Worm (Caenorhabditis elegans) whole organism, mixed stage, embryonic: Measurements from ENCODE around the gene C07C7.3.

Source experiments
- ceh-43 ChIP-seq: fragments of 200-800 bp; sonication (Bioruptor generic); optimal IDR thresholded peaks from 2 replicates; lab custom pipeline; 2018; ENCODE audit warnings: mild to moderate bottlenecking, missing genetic modification characterization, moderate library complexity, missing compliant biosample characterization
- ces-1 ChIP-seq: fragments of 150-350 bp; optimal IDR thresholded peaks from 2 replicates; lab custom pipeline; 2014; ENCODE audit warnings: missing biosample characterization, missing genetic modification reagents, missing genetic modification characterization
- lin-13 ChIP-seq: fragments of 150-350 bp; optimal IDR thresholded peaks from 2 replicates; lab custom pipeline; 2014; ENCODE audit warnings: missing biosample characterization, missing genetic modification characterization
- lin-32 ChIP-seq: fragments of 200-800 bp; sonication (Bioruptor generic); optimal IDR thresholded peaks from 2 replicates; lab custom pipeline; 2018; ENCODE audit warnings: mild to moderate bottlenecking, missing genetic modification characterization, missing compliant biosample characterization
- snpc-4 ChIP-seq: fragments of 150-350 bp; optimal IDR thresholded peaks from 2 replicates; lab custom pipeline; 2014; ENCODE audit warnings: missing biosample characterization, missing genetic modification characterization

- TF ChIP-seq ceh-43 (GFP tag; lab: Kevin White, UChicago): no peak
- no peak for TF ChIP-seq ces-1 (GFP tag; lab: Kevin White, UChicago)
- TF ChIP-seq lin-32 (GFP tag; lab: Kevin White, UChicago): no peak
- no peak for TF ChIP-seq lin-13 (tag; lab: Kevin White, UChicago)
- no peak for TF ChIP-seq snpc-4 (tag; lab: Kevin White, UChicago)
Measured at ce11 chrIV:9212121-9212520, 46.3 kb downstream of the C07C7.3 start, which contains the start of gene C46C2.6.
